Fruit fly (Drosophila melanogaster): ENCODE measurements around the gene CG8188.

- TF ChIP-seq CTCF (optimal IDR thresholded peaks at IDR 0.05) (no peak), CG8478 (optimal IDR thresholded peaks at IDR 0.05) (no peak)
These were observed 22.9 kb downstream of the CG8188 start for dm6 chrX:17679642-17680571.

Data from S2 (cell line).